Fruit fly (Drosophila melanogaster): Measurements from ENCODE around the gene Cad96Ca.

Cad96Ca gene

dm6 chr3R:25215123-25215522 lies 7.0 kb upstream of the Cad96Ca start, which contains the start of gene Saysd1 (continued):
- TF ChIP-seq CG1832 (GFP tag; optimal IDR thresholded peaks at IDR 0.05) (no peak), gcm2 (GFP tag; optimal IDR thresholded peaks at IDR 0.05) (no peak), HHEX (GFP tag; optimal IDR thresholded peaks at IDR 0.05) (no peak), luna (GFP tag; optimal IDR thresholded peaks at IDR 0.05) (no peak), CG2875 (GFP tag; optimal IDR thresholded peaks at IDR 0.05) (no peak), BtbVII (GFP tag; optimal IDR thresholded peaks at IDR 0.05) (no peak), az2 (GFP tag; optimal IDR thresholded peaks at IDR 0.05) (no peak), ems (GFP tag; optimal IDR thresholded peaks at IDR 0.05) (no peak), fru (optimal IDR thresholded peaks at IDR 0.05) (no peak), sens-2 (GFP tag; IDR thresholded peaks at IDR 0.05) (no peak), CG12155 (GFP tag; optimal IDR thresholded peaks at IDR 0.05) (no peak), ro (GFP tag; IDR thresholded peaks at IDR 0.05) (no peak), HLH3B (GFP tag; IDR thresholded peaks at IDR 0.05) (no peak), pnt (GFP tag; optimal IDR thresholded peaks at IDR 0.05) (no peak), ato (GFP tag; IDR thresholded peaks at IDR 0.05; ENCODE audit: partially characterized antibody) (peak; percentile 89), Deaf1 (tag; optimal IDR thresholded peaks at IDR 0.05) (no peak), aop (GFP tag; IDR thresholded peaks at IDR 0.05) (no peak), Hr39 (optimal IDR thresholded peaks at IDR 0.05) (no peak), CG15479 (GFP tag; optimal IDR thresholded peaks at IDR 0.05) (no peak), CG17802 (tag; optimal IDR thresholded peaks at IDR 0.05) (no peak), phol (tag; optimal IDR thresholded peaks at IDR 0.05) (peak; percentile 36), tio (GFP tag; optimal IDR thresholded peaks at IDR 0.05) (no peak), crc (GFP tag; optimal IDR thresholded peaks at IDR 0.05) (no peak), MESR4 (GFP tag; optimal IDR thresholded peaks at IDR 0.05) (peak; percentile 32), CG4730 (GFP tag; IDR thresholded peaks at IDR 0.05) (peak; percentile 24; the same call in 1 of the 2 replicates), CG13123 (GFP tag; optimal IDR thresholded peaks at IDR 0.05) (no peak), NC2β (GFP tag; optimal IDR thresholded peaks at IDR 0.05) (no peak), CG4360 (GFP tag; IDR thresholded peaks at IDR 0.05) (peak; percentile 53; the same call in 1 of the 2 replicates), Stat92E (GFP tag; optimal IDR thresholded peaks at IDR 0.05) (no peak), YL-1 (GFP tag; optimal IDR thresholded peaks at IDR 0.05) (no peak), CG15696 (tag; optimal IDR thresholded peaks at IDR 0.05) (no peak), CG4424 (GFP tag; optimal IDR thresholded peaks at IDR 0.05) (peak; percentile 41), CG16813 (GFP tag; IDR thresholded peaks at IDR 0.05; ENCODE audit: partially characterized antibody) (peak; percentile 76), Bdp1 (GFP tag; optimal IDR thresholded peaks at IDR 0.05) (no peak), tgo (GFP tag; IDR thresholded peaks at IDR 0.05) (peak; percentile 21; the same call in 2 of the 3 replicates), CG14965 (GFP tag; optimal IDR thresholded peaks at IDR 0.05; ENCODE audit: borderline replicate concordance) (no peak), trh (GFP tag; optimal IDR thresholded peaks at IDR 0.05) (no peak), CG4820 (GFP tag; optimal IDR thresholded peaks at IDR 0.05) (no peak), twi (tag; optimal IDR thresholded peaks at IDR 0.05) (no peak), Scr (GFP tag; IDR thresholded peaks at IDR 0.05; ENCODE audit: partially characterized antibody) (peak; percentile 86), seq (GFP tag; IDR thresholded peaks at IDR 0.05) (no peak), vvl (GFP tag; IDR thresholded peaks at IDR 0.05) (peak; percentile 60), CG10654 (GFP tag; optimal IDR thresholded peaks at IDR 0.05) (no peak), kay (GFP tag; optimal IDR thresholded peaks at IDR 0.05) (peak; percentile 14), nerfin-2 (GFP tag; IDR thresholded peaks at IDR 0.05; ENCODE audit: partially characterized antibody) (peak; percentile 71), CG10565 (GFP tag; optimal IDR thresholded peaks at IDR 0.05) (no peak), Hsf (GFP tag; optimal IDR thresholded peaks at IDR 0.05) (no peak), bbx (GFP tag; IDR thresholded peaks at IDR 0.05; ENCODE audit: partially characterized antibody) (peak; percentile 92), her (GFP tag; optimal IDR thresholded peaks at IDR 0.05) (no peak), Dref (GFP tag; IDR thresholded peaks at IDR 0.05) (peak; percentile 92), Doc3 (GFP tag; IDR thresholded peaks at IDR 0.05; ENCODE audit: partially characterized antibody) (peak; percentile 87), chm (GFP tag; IDR thresholded peaks at IDR 0.05) (no peak)
